Fruit fly (Drosophila melanogaster) whole organism, embryonic: ENCODE measurements around the gene CG45307.

ENCODE experiments used
- Atf3 ChIP-seq: fragments of 200-800 bp; sonication (Bioruptor generic); optimal IDR thresholded peaks from 3 replicates; lab custom pipeline; 2016; ENCODE audit warnings: missing biosample characterization, missing genetic modification characterization
- Blimp-1 ChIP-seq: fragments of 200-800 bp; sonication (Bioruptor generic); optimal IDR thresholded peaks from 3 replicates; lab custom pipeline; 2018; ENCODE audit warnings: missing biosample characterization, missing genetic modification characterization, mild to moderate bottlenecking, moderate library complexity, missing genetic modification reagents
- CG12104 ChIP-seq: fragments of 200-800 bp; sonication (Bioruptor generic); optimal IDR thresholded peaks from 3 replicates; lab custom pipeline; 2016; ENCODE audit warnings: missing biosample characterization, missing genetic modification characterization
- CG14014 ChIP-seq: fragments of 200-800 bp; sonication (Bioruptor generic); IDR thresholded peaks from 2 replicates; pipeline ENCODE4 v1.3.6; 2022; ENCODE audit warnings: missing biosample characterization, missing genetic modification characterization
- CG15601 ChIP-seq: fragments of 200-800 bp; sonication (Bioruptor generic); optimal IDR thresholded peaks from 3 replicates; lab custom pipeline; 2019; ENCODE audit warnings: missing biosample characterization, mild to moderate bottlenecking, missing genetic modification characterization, moderate library complexity
- CG17361 ChIP-seq: fragments of 200-800 bp; sonication (Bioruptor generic); IDR thresholded peaks from 3 replicates; pipeline ENCODE4 v1.3.6; 2022; ENCODE audit warnings: missing biosample characterization, missing genetic modification characterization
- CG17802 ChIP-seq: fragments of 200-800 bp; sonication (Bioruptor generic); optimal IDR thresholded peaks from 2 replicates; lab custom pipeline; 2018; ENCODE audit warnings: missing biosample characterization, mild to moderate bottlenecking, missing genetic modification characterization, moderate library complexity
- CG17829 ChIP-seq: fragments of 200-800 bp; optimal IDR thresholded peaks from 2 replicates; lab custom pipeline; 2019; ENCODE audit warnings: missing biosample characterization, mild to moderate bottlenecking, missing genetic modification characterization, moderate library complexity
- CG18262 ChIP-seq: fragments of 200-800 bp; optimal IDR thresholded peaks from 3 replicates; lab custom pipeline; 2019; ENCODE audit warnings: missing biosample characterization, mild to moderate bottlenecking, missing genetic modification characterization, moderate library complexity
- CG18476 ChIP-seq: fragments of 200-800 bp; sonication (Bioruptor generic); optimal IDR thresholded peaks from 2 replicates; lab custom pipeline; 2016; ENCODE audit warnings: missing biosample characterization, mild to moderate bottlenecking, missing genetic modification characterization
- CG30403 ChIP-seq: fragments of 200-800 bp; sonication (Bioruptor generic); optimal IDR thresholded peaks from 3 replicates; lab custom pipeline; 2016; ENCODE audit warnings: missing biosample characterization, missing genetic modification characterization
- CG31388 ChIP-seq: fragments of 200-800 bp; sonication (Bioruptor generic); optimal IDR thresholded peaks from 2 replicates; lab custom pipeline; 2016; ENCODE audit warnings: missing biosample characterization, missing genetic modification characterization
- CG31441 ChIP-seq: fragments of 200-800 bp; sonication (Bioruptor generic); IDR thresholded peaks from 2 replicates; pipeline ENCODE4 v1.3.6; 2022; ENCODE audit warnings: missing biosample characterization, missing genetic modification characterization
- CG32772 ChIP-seq: fragments of 200-800 bp; sonication (Bioruptor generic); IDR thresholded peaks from 2 replicates; pipeline ENCODE4 v1.3.6; 2022; ENCODE audit warnings: missing biosample characterization, missing genetic modification characterization
- CG3838 ChIP-seq: fragments of 200-800 bp; sonication (Bioruptor generic); optimal IDR thresholded peaks from 3 replicates; lab custom pipeline; 2016; ENCODE audit warnings: missing biosample characterization, missing genetic modification characterization
- CG3847 ChIP-seq: fragments of 200-800 bp; sonication (Bioruptor generic); IDR thresholded peaks from 2 replicates; pipeline ENCODE4 v1.3.6; 2022; ENCODE audit warnings: missing biosample characterization, missing genetic modification characterization
- CG4820 ChIP-seq: fragments of 200-800 bp; sonication (Bioruptor generic); optimal IDR thresholded peaks from 3 replicates; lab custom pipeline; 2016; ENCODE audit warnings: missing biosample characterization, missing genetic modification characterization
- CG5245 ChIP-seq: fragments of 200-800 bp; sonication (Bioruptor generic); optimal IDR thresholded peaks from 3 replicates; lab custom pipeline; 2016; ENCODE audit warnings: missing biosample characterization, missing genetic modification characterization
- CG6689 ChIP-seq: fragments of 200-800 bp; sonication (Bioruptor generic); IDR thresholded peaks from 2 replicates; pipeline ENCODE4 v1.3.6; 2022; ENCODE audit warnings: missing biosample characterization, missing genetic modification characterization
- CG8924 ChIP-seq: fragments of 200-800 bp; optimal IDR thresholded peaks from 3 replicates; lab custom pipeline; 2019; ENCODE audit warnings: missing biosample characterization, mild to moderate bottlenecking, missing genetic modification characterization, moderate library complexity
- CG9215 ChIP-seq: fragments of 200-800 bp; sonication (Bioruptor generic); IDR thresholded peaks from 2 replicates; pipeline ENCODE4 v1.3.6; 2022; ENCODE audit warnings: missing biosample characterization, missing genetic modification characterization
- D ChIP-seq, 2 experiments: fragments of 200-800 bp in 1 of 2; fragments of >200 bp in 1 of 2; sonication (Bioruptor generic) in 1 of 2; optimal IDR thresholded peaks; 2 replicates in 1 of 2; 3 replicates in 1 of 2; lab custom pipeline; 2017; ENCODE audit warnings: mild to moderate bottlenecking in 1 of 2, missing biosample characterization in 1 of 2, missing genetic modification characterization in 1 of 2, missing genetic modification reagents in 1 of 2
- D19A ChIP-seq: fragments of 200-800 bp; optimal IDR thresholded peaks from 3 replicates; lab custom pipeline; 2019; ENCODE audit warnings: missing biosample characterization, mild to moderate bottlenecking, missing genetic modification characterization, moderate library complexity
- H15 ChIP-seq: fragments of 200-800 bp; sonication (Bioruptor generic); IDR thresholded peaks from 3 replicates; pipeline ENCODE4 v1.3.6; 2022; ENCODE audit warnings: missing biosample characterization, missing genetic modification characterization
- HHEX ChIP-seq: fragments of 200-800 bp; sonication (Bioruptor generic); optimal IDR thresholded peaks from 3 replicates; lab custom pipeline; 2017; ENCODE audit warnings: missing biosample characterization, mild to moderate bottlenecking, missing genetic modification characterization, missing genetic modification reagents
- Nf-YB ChIP-seq: fragments of 200-800 bp; sonication (Bioruptor generic); optimal IDR thresholded peaks from 3 replicates; lab custom pipeline; 2019; ENCODE audit warnings: missing biosample characterization, mild to moderate bottlenecking, missing genetic modification characterization, moderate library complexity
- Ptx1 ChIP-seq: fragments of 200-800 bp; sonication (Bioruptor generic); IDR thresholded peaks from 2 replicates; pipeline ENCODE4 v1.3.6; 2022; ENCODE audit warnings: missing biosample characterization, missing genetic modification characterization
- Sox100B ChIP-seq: fragments of 200-800 bp; sonication (Bioruptor generic); optimal IDR thresholded peaks from 3 replicates; lab custom pipeline; 2018; ENCODE audit warnings: missing biosample characterization, mild to moderate bottlenecking, missing genetic modification characterization
- Sox102F ChIP-seq: fragments of 200-800 bp; sonication (Bioruptor generic); optimal IDR thresholded peaks from 2 replicates; lab custom pipeline; 2018; ENCODE audit warnings: missing biosample characterization, mild to moderate bottlenecking, missing genetic modification characterization, moderate library complexity
- Ssrp ChIP-seq: fragments of 200-800 bp; sonication (Bioruptor generic); optimal IDR thresholded peaks from 2 replicates; lab custom pipeline; 2018; ENCODE audit warnings: missing biosample characterization, mild to moderate bottlenecking, missing genetic modification characterization, moderate library complexity
- Stat92E ChIP-seq, 3 experiments: fragments of >200 bp in 2 of 3; fragments of 200-800 bp in 1 of 3; sonication (Bioruptor generic) in 1 of 3; optimal IDR thresholded peaks; 2 replicates each; lab custom pipeline; 2017 to 2019; ENCODE audit warnings: missing biosample characterization in 3 of 3, missing genetic modification characterization in 3 of 3, mild to moderate bottlenecking in 1 of 3, moderate library complexity in 1 of 3
- az2 ChIP-seq: fragments of 200-800 bp; sonication (Bioruptor generic); optimal IDR thresholded peaks from 3 replicates; lab custom pipeline; 2016; ENCODE audit warnings: missing biosample characterization, missing genetic modification characterization
- dati ChIP-seq: fragments of 200-800 bp; sonication (Bioruptor generic); IDR thresholded peaks from 2 replicates; pipeline ENCODE4 v1.3.6; 2022; ENCODE audit warnings: missing biosample characterization, missing genetic modification characterization
- esg ChIP-seq: fragments of 200-800 bp; sonication (Bioruptor generic); conservative IDR thresholded peaks from 2 replicates; pipeline ENCODE4 v1.3.6; 2022; ENCODE audit warnings: missing biosample characterization, missing genetic modification characterization
- ftz-f1 ChIP-seq: fragments of 200-800 bp; sonication (Bioruptor generic); optimal IDR thresholded peaks from 2 replicates; lab custom pipeline; 2016; ENCODE audit warnings: missing biosample characterization, missing genetic modification characterization
- hkb ChIP-seq, 2 experiments: fragments of 200-800 bp in 1 of 2; fragments of >200 bp in 1 of 2; sonication (Bioruptor generic) in 1 of 2; IDR thresholded peaks in 1 of 2; optimal IDR thresholded peaks in 1 of 2; 2 replicates each; pipeline versions ENCODE4 v1.3.6 to Lab custom; 2017 to 2022; ENCODE audit warnings: missing biosample characterization in 1 of 2, missing genetic modification characterization in 1 of 2
- insv ChIP-seq, 2 experiments: fragments of 200-800 bp; sonication (Bioruptor generic); optimal IDR thresholded peaks; 3 replicates each; lab custom pipeline; 2016 to 2018; ENCODE audit warnings: missing biosample characterization in 2 of 2, missing genetic modification characterization in 2 of 2
- lab ChIP-seq: fragments of 200-800 bp; sonication (Bioruptor generic); optimal IDR thresholded peaks from 3 replicates; lab custom pipeline; 2017; ENCODE audit warnings: missing biosample characterization, missing genetic modification characterization, mild to moderate bottlenecking, moderate library complexity, missing genetic modification reagents
- lola ChIP-seq, 3 experiments: fragments of >200 bp in 2 of 3; fragments of 200-800 bp in 1 of 3; sonication (Bioruptor generic) in 1 of 3; optimal IDR thresholded peaks; 2 replicates each; lab custom pipeline; 2017 to 2019; ENCODE audit warnings: missing biosample characterization in 3 of 3, missing genetic modification characterization in 3 of 3, mild to moderate bottlenecking in 1 of 3, moderate library complexity in 1 of 3
- nerfin-1 ChIP-seq: fragments of 200-800 bp; sonication (Bioruptor generic); optimal IDR thresholded peaks from 3 replicates; lab custom pipeline; 2019; ENCODE audit warnings: missing biosample characterization, mild to moderate bottlenecking, missing genetic modification characterization, moderate library complexity
- nmo ChIP-seq: fragments of 200-800 bp; sonication (Bioruptor generic); optimal IDR thresholded peaks from 2 replicates; lab custom pipeline; 2018; ENCODE audit warnings: missing biosample characterization, mild to moderate bottlenecking, missing genetic modification characterization, moderate library complexity
- pita ChIP-seq: fragments of 200-800 bp; sonication (Bioruptor generic); optimal IDR thresholded peaks from 2 replicates; lab custom pipeline; 2017; ENCODE audit warnings: missing biosample characterization, mild to moderate bottlenecking, missing genetic modification characterization
- sisA ChIP-seq: fragments of 200-800 bp; sonication (Bioruptor generic); IDR thresholded peaks from 2 replicates; pipeline ENCODE4 v1.3.6; 2022; ENCODE audit warnings: missing biosample characterization, missing genetic modification characterization
- ssp ChIP-seq: fragments of 200-800 bp; sonication (Bioruptor generic); IDR thresholded peaks from 2 replicates; pipeline ENCODE4 v1.3.6; 2022; ENCODE audit warnings: missing biosample characterization, missing genetic modification characterization
- stc ChIP-seq: fragments of 200-800 bp; sonication (Bioruptor generic); IDR thresholded peaks from 2 replicates; pipeline ENCODE4 v1.3.6; 2022; ENCODE audit warnings: missing biosample characterization, missing genetic modification characterization
- tgo ChIP-seq: fragments of 200-800 bp; sonication (Bioruptor generic); IDR thresholded peaks from 3 replicates; pipeline ENCODE4 v1.3.6; 2022; ENCODE audit warnings: missing biosample characterization, missing genetic modification characterization
- tio ChIP-seq: fragments of 200-800 bp; sonication (Bioruptor generic); optimal IDR thresholded peaks from 2 replicates; lab custom pipeline; 2017; ENCODE audit warnings: missing biosample characterization, missing genetic modification characterization, inconsistent platforms
- unpg ChIP-seq: fragments of 200-800 bp; sonication (Bioruptor generic); optimal IDR thresholded peaks from 3 replicates; lab custom pipeline; 2018; ENCODE audit warnings: missing biosample characterization, mild to moderate bottlenecking, missing genetic modification characterization, moderate library complexity
- wor ChIP-seq: fragments of 200-800 bp; sonication (Bioruptor generic); IDR thresholded peaks from 2 replicates; pipeline ENCODE4 v1.3.6; 2022; ENCODE audit warnings: missing biosample characterization, missing genetic modification characterization

CG45307 gene

DNA sequence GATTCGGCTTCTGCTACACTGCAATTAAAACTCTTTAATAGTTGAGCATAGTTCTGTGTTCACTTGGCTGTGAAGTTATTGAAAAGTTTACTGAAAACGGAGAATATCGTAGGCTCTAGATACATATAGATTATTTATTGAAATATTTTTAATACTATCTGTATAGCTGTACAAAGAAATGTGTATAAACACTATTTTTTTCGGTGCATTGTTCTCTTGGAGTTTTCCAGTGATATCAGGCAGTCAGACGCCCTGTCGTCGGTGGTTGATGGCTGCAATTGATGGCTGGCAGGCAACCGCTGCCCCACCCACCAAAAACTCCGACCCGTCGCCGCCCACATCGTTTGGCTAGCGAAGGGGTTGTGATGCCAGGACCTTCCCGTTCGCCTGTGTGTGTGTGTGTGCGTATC lies 5.6 kb downstream of the CG45307 start (continued):
- TF ChIP-seq HHEX (no peak), CG31441 (GFP tag; lab: Robert Waterston, UW) (peak; percentile 49), lola (GFP tag; optimal IDR thresholded peaks at IDR 0.05; lab: Kevin White, UChicago) (peak in 1 of 3 experiments; percentile 60), tio (GFP tag; lab: Kevin White, UChicago) (no peak), CG30403 (GFP tag; lab: Kevin White, UChicago) (peak; percentile 5), CG4820 (GFP tag; lab: Kevin White, UChicago) (peak; percentile 50), CG18262 (tag; lab: Kevin White, UChicago) (peak; percentile 61), CG32772 (GFP tag; lab: Robert Waterston, UW) (peak; percentile 51; the same call in 1 of the 2 replicates), az2 (GFP tag; lab: Kevin White, UChicago) (peak; percentile 38), CG9215 (GFP tag; lab: Robert Waterston, UW) (0 out of 2 replicates have a peak, but pooled peaks have one; percentile 6), CG14014 (GFP tag; lab: Robert Waterston, UW) (no peak), unpg (peak; percentile 61), esg (peak; percentile 58), hkb (optimal IDR thresholded peaks at IDR 0.05; lab: Kevin White, UChicago) (no peak), hkb (GFP tag; IDR thresholded peaks at IDR 0.05; lab: Robert Waterston, UW) (peak; percentile 46; the same call in 1 of the 2 replicates), CG3838 (GFP tag; lab: Kevin White, UChicago) (no peak), Stat92E (GFP tag; optimal IDR thresholded peaks at IDR 0.05; lab: Kevin White, UChicago) (peak in 1 of 3 experiments; percentile 25), CG5245 (GFP tag; lab: Kevin White, UChicago) (peak; percentile 50), dati (GFP tag; lab: Robert Waterston, UW) (no peak), stc (GFP tag; lab: Robert Waterston, UW) (peak; percentile 60), CG6689 (GFP tag; lab: Robert Waterston, UW) (peak; percentile 54), sisA (peak; percentile 40; the same call in 1 of the 2 replicates), lab (GFP tag; lab: Kevin White, UChicago) (peak; percentile 49), Atf3 (GFP tag; lab: Kevin White, UChicago) (no peak), nmo (peak; percentile 80), tgo (GFP tag; lab: Robert Waterston, UW) (peak; percentile 43; the same call in 1 of the 3 replicates), Sox102F (peak; percentile 37), wor (GFP tag; lab: Robert Waterston, UW) (0 out of 2 replicates have a peak, but pooled peaks have one; percentile 22), CG17361 (GFP tag; lab: Robert Waterston, UW) (0 out of 3 replicates have a peak, but pooled peaks have one; percentile 44), Blimp-1 (GFP tag; lab: Kevin White, UChicago) (peak; percentile 49), insv (GFP tag; optimal IDR thresholded peaks at IDR 0.05; lab: Kevin White, UChicago) (no peak), nerfin-1 (tag; lab: Kevin White, UChicago) (peak; percentile 47), ftz-f1 (GFP tag; lab: Kevin White, UChicago) (no peak), CG15601 (tag; lab: Kevin White, UChicago) (peak; percentile 64), Ssrp (peak; percentile 40), Nf-YB (GFP tag; lab: Kevin White, UChicago) (peak; percentile 10), CG3847 (GFP tag; lab: Robert Waterston, UW) (no peak), H15 (GFP tag; lab: Robert Waterston, UW) (0 out of 3 replicates have a peak, but pooled peaks have one; percentile 26), D (optimal IDR thresholded peaks at IDR 0.05; lab: Kevin White, UChicago) (no peak), D (GFP tag; optimal IDR thresholded peaks at IDR 0.05; lab: Kevin White, UChicago) (peak; percentile 49), CG8924 (peak; percentile 58), Sox100B (GFP tag; lab: Kevin White, UChicago) (peak; percentile 43), CG17802 (tag; lab: Kevin White, UChicago) (no peak), CG31388 (GFP tag; lab: Kevin White, UChicago) (peak; percentile 18), Ptx1 (peak; percentile 43), CG12104 (GFP tag; lab: Kevin White, UChicago) (peak; percentile 7), ssp (GFP tag; lab: Robert Waterston, UW) (0 out of 2 replicates have a peak, but pooled peaks have one; percentile 5), CG17829 (peak; percentile 34), D19A (peak; percentile 57), CG18476 (peak; percentile 29), pita (GFP tag; lab: Kevin White, UChicago) (no peak)
